Fruit fly (Drosophila melanogaster) whole organism, embryonic: ENCODE data around the gene slmb.

Experiments
- Abd-B ChIP-seq: fragments of 200-800 bp; sonication (Bioruptor generic); optimal IDR thresholded peaks from 2 replicates; lab custom pipeline; 2018; ENCODE audit warnings: missing biosample characterization, mild to moderate bottlenecking, missing genetic modification characterization, moderate library complexity
- Awh ChIP-seq: fragments of 200-800 bp; sonication (Bioruptor generic); IDR thresholded peaks from 2 replicates; pipeline ENCODE4, ENCODE4 v1.3.6; 2022; ENCODE audit warnings: missing biosample characterization, missing genetic modification characterization
- Bteb2 ChIP-seq: fragments of 200-800 bp; sonication (Bioruptor generic); optimal IDR thresholded peaks from 2 replicates; lab custom pipeline; 2016; ENCODE audit warnings: missing biosample characterization, missing genetic modification characterization
- CG10209 ChIP-seq: fragments of 200-800 bp; sonication (Bioruptor generic); optimal IDR thresholded peaks from 3 replicates; lab custom pipeline; 2017; ENCODE audit warnings: missing biosample characterization, mild to moderate bottlenecking, missing genetic modification characterization, missing genetic modification reagents
- CG10959 ChIP-seq: fragments of 200-800 bp; sonication (Bioruptor generic); IDR thresholded peaks from 2 replicates; pipeline ENCODE4 v1.3.6; 2022; ENCODE audit warnings: missing biosample characterization, missing genetic modification characterization
- CG10979 ChIP-seq: fragments of 200-800 bp; sonication (Bioruptor generic); optimal IDR thresholded peaks from 2 replicates; lab custom pipeline; 2018; ENCODE audit warnings: missing biosample characterization, mild to moderate bottlenecking, missing genetic modification characterization, moderate library complexity
- CG12155 ChIP-seq: fragments of 200-800 bp; sonication (Bioruptor generic); optimal IDR thresholded peaks from 3 replicates; lab custom pipeline; 2016; ENCODE audit warnings: missing biosample characterization, missing genetic modification characterization
- CG12769 ChIP-seq: fragments of 200-800 bp; sonication (Bioruptor generic); optimal IDR thresholded peaks from 2 replicates; lab custom pipeline; 2019; ENCODE audit warnings: missing biosample characterization, mild to moderate bottlenecking, missing genetic modification characterization, moderate library complexity
- CG13424 ChIP-seq: fragments of 200-800 bp; sonication (Bioruptor generic); optimal IDR thresholded peaks from 2 replicates; lab custom pipeline; 2019; ENCODE audit warnings: missing biosample characterization, mild to moderate bottlenecking, missing genetic modification characterization, moderate library complexity
- CG13624 ChIP-seq: fragments of 200-800 bp; sonication (Bioruptor generic); optimal IDR thresholded peaks from 2 replicates; lab custom pipeline; 2016; ENCODE audit warnings: missing biosample characterization, missing genetic modification characterization
- CG17328 ChIP-seq: fragments of 200-800 bp; sonication (Bioruptor generic); IDR thresholded peaks from 2 replicates; pipeline ENCODE4 v1.3.6; 2022; ENCODE audit warnings: missing biosample characterization, missing genetic modification characterization
- CG17361 ChIP-seq: fragments of 200-800 bp; sonication (Bioruptor generic); IDR thresholded peaks from 3 replicates; pipeline ENCODE4 v1.3.6; 2022; ENCODE audit warnings: missing biosample characterization, missing genetic modification characterization
- CG31365 ChIP-seq: fragments of 200-800 bp; sonication (Bioruptor generic); optimal IDR thresholded peaks from 2 replicates; lab custom pipeline; 2018; ENCODE audit warnings: missing biosample characterization, mild to moderate bottlenecking, missing genetic modification characterization
- CG31441 ChIP-seq: fragments of 200-800 bp; sonication (Bioruptor generic); IDR thresholded peaks from 2 replicates; pipeline ENCODE4 v1.3.6; 2022; ENCODE audit warnings: missing biosample characterization, missing genetic modification characterization
- CG34376 ChIP-seq: fragments of 200-800 bp; sonication (Bioruptor generic); optimal IDR thresholded peaks from 2 replicates; lab custom pipeline; 2018; ENCODE audit warnings: missing biosample characterization, mild to moderate bottlenecking, missing genetic modification characterization
- CG4424 ChIP-seq: fragments of 200-800 bp; sonication (Bioruptor generic); optimal IDR thresholded peaks from 3 replicates; lab custom pipeline; 2016; ENCODE audit warnings: missing biosample characterization, missing genetic modification characterization
- CG5180 ChIP-seq: fragments of 200-800 bp; sonication (Bioruptor generic); optimal IDR thresholded peaks from 3 replicates; lab custom pipeline; 2017; ENCODE audit warnings: missing biosample characterization, missing genetic modification characterization, mild to moderate bottlenecking, moderate library complexity, missing genetic modification reagents
- CG6272 ChIP-seq: fragments of 200-800 bp; sonication (Bioruptor generic); IDR thresholded peaks from 2 replicates; pipeline ENCODE4 v1.3.6; 2022; ENCODE audit warnings: missing biosample characterization, missing genetic modification characterization
- CG8765 ChIP-seq: fragments of 200-800 bp; sonication (Bioruptor generic); IDR thresholded peaks from 2 replicates; pipeline ENCODE4 v1.3.6; 2022; ENCODE audit warnings: missing biosample characterization, missing genetic modification characterization
- CG9437 ChIP-seq: fragments of 200-800 bp; sonication (Bioruptor generic); optimal IDR thresholded peaks from 2 replicates; lab custom pipeline; 2018; ENCODE audit warnings: missing biosample characterization, mild to moderate bottlenecking, missing genetic modification characterization
- CG9727 ChIP-seq: fragments of 200-800 bp; sonication (Bioruptor generic); optimal IDR thresholded peaks from 3 replicates; lab custom pipeline; 2017; ENCODE audit warnings: missing biosample characterization, mild to moderate bottlenecking, missing genetic modification characterization
- D19B ChIP-seq: fragments of 200-800 bp; sonication (Bioruptor generic); optimal IDR thresholded peaks from 2 replicates; lab custom pipeline; 2017; ENCODE audit warnings: missing biosample characterization, mild to moderate bottlenecking, missing genetic modification characterization
- Dref ChIP-seq: fragments of 200-800 bp; sonication (Bioruptor generic); IDR thresholded peaks from 2 replicates; pipeline ENCODE4 v1.3.6; 2022; ENCODE audit warnings: missing biosample characterization, missing genetic modification characterization
- E2f2 ChIP-seq: fragments of 200-800 bp; sonication (Bioruptor generic); IDR thresholded peaks from 2 replicates; pipeline ENCODE4 v1.3.6; 2022; ENCODE audit warnings: missing biosample characterization, missing genetic modification characterization
- MBD-R2 ChIP-seq: fragments of 200-800 bp; sonication (Bioruptor generic); IDR thresholded peaks from 2 replicates; pipeline ENCODE4 v1.3.6; 2022; ENCODE audit warnings: missing biosample characterization, missing genetic modification characterization
- Med ChIP-seq: fragments of 200-800 bp; sonication (Bioruptor generic); peaks from one replicate; lab custom pipeline; 2016; ENCODE audit warnings: missing biosample characterization, missing genetic modification characterization, mild to moderate bottlenecking, inconsistent platforms, moderate library complexity
- Myb ChIP-seq: fragments of 200-800 bp; sonication (Bioruptor generic); optimal IDR thresholded peaks from 2 replicates; lab custom pipeline; 2016; ENCODE audit warnings: missing biosample characterization, missing genetic modification characterization
- Nf-YA ChIP-seq: fragments of 200-800 bp; sonication (Bioruptor generic); IDR thresholded peaks from 2 replicates; pipeline ENCODE4 v1.3.6; 2022; ENCODE audit warnings: missing biosample characterization, missing genetic modification characterization
- Oli ChIP-seq: fragments of 200-800 bp; sonication (Bioruptor generic); optimal IDR thresholded peaks from 2 replicates; lab custom pipeline; 2018; ENCODE audit warnings: missing biosample characterization, mild to moderate bottlenecking, missing genetic modification characterization, moderate library complexity
- Six4 ChIP-seq: fragments of 200-800 bp; sonication (Bioruptor generic); optimal IDR thresholded peaks from 2 replicates; lab custom pipeline; 2016; ENCODE audit warnings: missing biosample characterization, missing genetic modification characterization
- Sry-β ChIP-seq: fragments of 200-800 bp; sonication (Bioruptor generic); optimal IDR thresholded peaks from 2 replicates; lab custom pipeline; 2018; ENCODE audit warnings: missing biosample characterization, mild to moderate bottlenecking, missing genetic modification characterization, moderate library complexity
- Usf ChIP-seq: fragments of 200-800 bp; sonication (Bioruptor generic); optimal IDR thresholded peaks from 2 replicates; lab custom pipeline; 2017; ENCODE audit warnings: missing genotype, missing biosample characterization, missing genetic modification characterization
- bsh ChIP-seq, 2 experiments: fragments of 200-800 bp; sonication (Bioruptor generic); optimal IDR thresholded peaks; 2 replicates each; lab custom pipeline; 2017 to 2018; ENCODE audit warnings: mild to moderate bottlenecking in 2 of 2, missing biosample characterization in 2 of 2, missing genetic modification characterization in 2 of 2, moderate library complexity in 1 of 2
- chif ChIP-seq, 2 experiments: fragments of 200-800 bp; sonication (Bioruptor generic); optimal IDR thresholded peaks; 3 replicates each; lab custom pipeline; 2016; ENCODE audit warnings: missing biosample characterization in 2 of 2, missing genetic modification characterization in 2 of 2
- crp ChIP-seq, 2 experiments: fragments of 200-800 bp; sonication (Bioruptor generic); optimal IDR thresholded peaks; 2 replicates in 1 of 2; 3 replicates in 1 of 2; lab custom pipeline; 2017; ENCODE audit warnings: missing biosample characterization in 2 of 2, missing genetic modification characterization in 2 of 2, mild to moderate bottlenecking in 1 of 2, moderate library complexity in 1 of 2
- da ChIP-seq: fragments of 200-800 bp; sonication (Bioruptor generic); optimal IDR thresholded peaks from 2 replicates; lab custom pipeline; 2016; ENCODE audit warnings: missing biosample characterization, missing genetic modification characterization
- dysf ChIP-seq: fragments of 200-800 bp; sonication (Bioruptor generic); IDR thresholded peaks from 3 replicates; pipeline ENCODE4 v1.3.6; 2022; ENCODE audit warnings: missing biosample characterization, missing genetic modification characterization
- fd102C ChIP-seq: fragments of 200-800 bp; sonication (Bioruptor generic); optimal IDR thresholded peaks from 2 replicates; lab custom pipeline; 2018; ENCODE audit warnings: missing biosample characterization, mild to moderate bottlenecking, missing genetic modification characterization, moderate library complexity
- gfzf ChIP-seq: fragments of 200-800 bp; sonication (Bioruptor generic); optimal IDR thresholded peaks from 2 replicates; lab custom pipeline; 2016; ENCODE audit warnings: missing biosample characterization, mild to moderate bottlenecking, missing genetic modification characterization, moderate library complexity
- inv ChIP-seq: fragments of 200-800 bp; sonication (Bioruptor generic); IDR thresholded peaks from 2 replicates; pipeline ENCODE4 v1.3.6; 2022; ENCODE audit warnings: missing biosample characterization, missing genetic modification characterization; ENCODE audit not compliant: partially characterized antibody
- jumu ChIP-seq: fragments of 200-800 bp; sonication (Bioruptor generic); optimal IDR thresholded peaks from 3 replicates; lab custom pipeline; 2016; ENCODE audit warnings: missing biosample characterization, missing genetic modification characterization
- knrl ChIP-seq: fragments of 200-800 bp; sonication (Bioruptor generic); IDR thresholded peaks from 3 replicates; pipeline ENCODE4 v1.3.6; 2022; ENCODE audit warnings: missing biosample characterization, missing genetic modification characterization; ENCODE audit not compliant: partially characterized antibody
- lmd ChIP-seq: fragments of 200-800 bp; sonication (Bioruptor generic); IDR thresholded peaks from 2 replicates; pipeline ENCODE4 v1.3.6; 2022; ENCODE audit warnings: missing biosample characterization, missing genetic modification characterization
- stc ChIP-seq: fragments of 200-800 bp; sonication (Bioruptor generic); IDR thresholded peaks from 2 replicates; pipeline ENCODE4 v1.3.6; 2022; ENCODE audit warnings: missing biosample characterization, missing genetic modification characterization
- sug ChIP-seq: fragments of 200-800 bp; optimal IDR thresholded peaks from 2 replicates; lab custom pipeline; 2019; ENCODE audit warnings: missing biosample characterization, mild to moderate bottlenecking, missing genetic modification characterization, moderate library complexity
- tio ChIP-seq: fragments of 200-800 bp; sonication (Bioruptor generic); optimal IDR thresholded peaks from 2 replicates; lab custom pipeline; 2017; ENCODE audit warnings: missing biosample characterization, missing genetic modification characterization, inconsistent platforms
- twi ChIP-seq: fragments of 200-800 bp; optimal IDR thresholded peaks from 2 replicates; lab custom pipeline; 2019; ENCODE audit warnings: missing biosample characterization, mild to moderate bottlenecking, missing genetic modification characterization, moderate library complexity
- tx ChIP-seq: fragments of 200-800 bp; sonication (Bioruptor generic); optimal IDR thresholded peaks from 2 replicates; lab custom pipeline; 2016; ENCODE audit warnings: missing biosample characterization, missing genetic modification characterization
- zfh1 ChIP-seq: fragments of 200-800 bp; sonication (Bioruptor generic); IDR thresholded peaks from 3 replicates; pipeline ENCODE4 v1.3.6; 2022; ENCODE audit warnings: missing biosample characterization, missing genetic modification characterization

The slmb gene

DNA sequence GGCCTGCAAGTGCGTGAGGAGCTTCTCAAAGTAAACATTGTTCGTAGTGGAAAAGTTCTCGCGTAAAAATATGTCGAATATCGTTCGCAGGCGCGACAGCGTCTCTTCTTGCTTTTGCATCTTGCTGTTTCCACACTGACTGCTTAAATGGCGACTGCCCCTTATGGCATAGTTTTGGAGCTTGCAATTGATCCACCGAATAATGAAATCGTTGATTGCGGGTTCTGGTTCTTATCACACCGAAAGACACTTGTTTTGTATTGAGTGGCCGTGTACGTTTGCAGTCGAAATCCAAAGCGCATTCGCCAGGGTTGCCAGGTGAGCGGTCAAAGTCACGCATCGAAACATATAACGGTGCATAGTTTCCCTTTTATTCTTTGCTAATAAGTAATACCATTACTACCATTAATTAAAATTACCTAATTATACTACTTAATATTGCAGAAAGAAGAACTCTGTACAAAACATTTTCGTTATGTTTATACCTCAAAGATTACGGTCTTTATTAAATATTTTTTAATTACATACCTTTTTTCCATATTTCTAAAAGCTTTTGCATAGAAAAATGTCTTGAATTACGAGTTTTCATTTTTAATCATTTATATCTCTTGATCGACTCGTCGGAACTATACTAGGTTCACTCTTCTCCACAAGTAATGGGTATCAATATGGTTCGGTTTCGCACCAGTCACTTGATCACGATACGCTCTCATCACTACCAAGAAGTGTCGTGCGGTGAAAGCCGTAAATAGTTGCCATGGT, 25.7 kb downstream of the slmb start, which contains the start of the genes CG7044 and Tbc1d22 (continued):
- TF ChIP-seq CG13624 (GFP tag; lab: Kevin White, UChicago), result peak; percentile 28
- peak; percentile 22; the same call in 1 of the 2 replicates for TF ChIP-seq CG6272
- TF ChIP-seq Sry-β, result peak; percentile 78
- no peak for TF ChIP-seq CG8765 (GFP tag; lab: Robert Waterston, UW)
- TF ChIP-seq Dref (GFP tag; lab: Robert Waterston, UW), result no peak; the same call in 1 of the 2 replicates
- peak; percentile 75 for TF ChIP-seq gfzf (GFP tag; lab: Kevin White, UChicago)
- TF ChIP-seq tx (GFP tag; lab: Kevin White, UChicago), result peak; percentile 3
- peak; percentile 61 for TF ChIP-seq dysf (GFP tag; lab: Robert Waterston, UW)
- TF ChIP-seq CG12769 (tag; lab: Kevin White, UChicago), result no peak
- TF ChIP-seq Med, result peak; percentile 69
- TF ChIP-seq CG10979 (tag; lab: Kevin White, UChicago), result peak; percentile 24
- TF ChIP-seq CG12155 (GFP tag; lab: Kevin White, UChicago), result peak; percentile 62
- peak in 1 of 2 experiments; percentile 19 for TF ChIP-seq crp (GFP tag; optimal IDR thresholded peaks at IDR 0.05; lab: Kevin White, UChicago)
- TF ChIP-seq fd102C, result no peak
- peak; percentile 36 for TF ChIP-seq jumu (GFP tag; lab: Kevin White, UChicago)
- TF ChIP-seq CG9727, result peak; percentile 64
- TF ChIP-seq CG9437 (GFP tag; lab: Kevin White, UChicago), result peak; percentile 51
- TF ChIP-seq Myb (GFP tag; lab: Kevin White, UChicago), result peak; percentile 28
- TF ChIP-seq Usf (GFP tag; lab: Kevin White, UChicago), result peak; percentile 45
- no peak for TF ChIP-seq CG34376
- peak; percentile 71 for TF ChIP-seq Abd-B
- TF ChIP-seq CG10209, result peak; percentile 29
- TF ChIP-seq CG17361 (GFP tag; lab: Robert Waterston, UW), result peak; percentile 90
- TF ChIP-seq twi (tag; lab: Kevin White, UChicago), result peak; percentile 22
- peak; percentile 59 for TF ChIP-seq CG4424 (GFP tag; lab: Kevin White, UChicago)
- TF ChIP-seq MBD-R2 (GFP tag; lab: Robert Waterston, UW), result peak; percentile 63
- peak; percentile 27; the same call in 1 of the 2 replicates for TF ChIP-seq E2f2 (GFP tag; lab: Robert Waterston, UW)
- no peak for TF ChIP-seq Awh
- 0 out of 2 replicates have a peak, but pooled peaks have one; percentile 10 for TF ChIP-seq CG10959 (GFP tag; lab: Robert Waterston, UW)
- peak; percentile 78 for TF ChIP-seq CG31441 (GFP tag; lab: Robert Waterston, UW)
- TF ChIP-seq stc (GFP tag; lab: Robert Waterston, UW), result no peak
- TF ChIP-seq chif (GFP tag; optimal IDR thresholded peaks at IDR 0.05; lab: Kevin White, UChicago), result peak in 1 of 2 experiments; percentile 20
- TF ChIP-seq D19B (GFP tag; lab: Kevin White, UChicago), result peak; percentile 98
- TF ChIP-seq inv, result peak; percentile 38; the same call in 1 of the 2 replicates
- peak; percentile 53; the same call in 2 of the 3 replicates for TF ChIP-seq knrl (GFP tag; lab: Robert Waterston, UW)
- TF ChIP-seq Six4 (GFP tag; lab: Kevin White, UChicago), result peak; percentile 6
- peak in 1 of 2 experiments; percentile 15 for TF ChIP-seq bsh (GFP tag; optimal IDR thresholded peaks at IDR 0.05; lab: Kevin White, UChicago)
- peak; percentile 43 for TF ChIP-seq sug (tag; lab: Kevin White, UChicago)
- no peak for TF ChIP-seq Nf-YA (GFP tag; lab: Robert Waterston, UW)
- TF ChIP-seq lmd (GFP tag; lab: Robert Waterston, UW), result peak; percentile 56
- no peak for TF ChIP-seq tio (GFP tag; lab: Kevin White, UChicago)
- 0 out of 3 replicates have a peak, but pooled peaks have one; percentile 28 for TF ChIP-seq zfh1
- no peak for TF ChIP-seq CG5180
- no peak for TF ChIP-seq CG31365 (tag; lab: Kevin White, UChicago)
- TF ChIP-seq CG13424 (tag; lab: Kevin White, UChicago), result peak; percentile 63
- TF ChIP-seq CG17328 (GFP tag; lab: Robert Waterston, UW), result no peak
- TF ChIP-seq Oli (tag; lab: Kevin White, UChicago), result peak; percentile 51
- TF ChIP-seq Bteb2 (GFP tag; lab: Kevin White, UChicago), result no peak
- no peak for TF ChIP-seq da
